Fruit fly (Drosophila melanogaster) whole organism, embryonic: Measurements from ENCODE around the gene PIG-C.

Experiments used
- CG10959 ChIP-seq: fragments of 200-800 bp; sonication (Bioruptor generic); IDR thresholded peaks from 2 replicates; pipeline ENCODE4 v1.3.6; 2022; ENCODE audit warnings: missing biosample characterization, missing genetic modification characterization
- CG16813 ChIP-seq: fragments of 200-800 bp; sonication (Bioruptor generic); IDR thresholded peaks from 3 replicates; pipeline ENCODE4 v1.3.6; 2022; ENCODE audit warnings: missing biosample characterization, missing genetic modification characterization; ENCODE audit not compliant: partially characterized antibody
- CG31441 ChIP-seq: fragments of 200-800 bp; sonication (Bioruptor generic); IDR thresholded peaks from 2 replicates; pipeline ENCODE4 v1.3.6; 2022; ENCODE audit warnings: missing biosample characterization, missing genetic modification characterization
- CG6272 ChIP-seq: fragments of 200-800 bp; sonication (Bioruptor generic); IDR thresholded peaks from 2 replicates; pipeline ENCODE4 v1.3.6; 2022; ENCODE audit warnings: missing biosample characterization, missing genetic modification characterization
- CG6689 ChIP-seq: fragments of 200-800 bp; sonication (Bioruptor generic); IDR thresholded peaks from 2 replicates; pipeline ENCODE4 v1.3.6; 2022; ENCODE audit warnings: missing biosample characterization, missing genetic modification characterization
- CG7357 ChIP-seq: fragments of 200-800 bp; sonication (Bioruptor generic); IDR thresholded peaks from 3 replicates; pipeline ENCODE4 v1.3.6; 2022; ENCODE audit warnings: missing biosample characterization, missing genetic modification characterization
- Mes4 ChIP-seq: fragments of 200-800 bp; sonication (Bioruptor generic); optimal IDR thresholded peaks from 2 replicates; lab custom pipeline; 2016; ENCODE audit warnings: missing biosample characterization, missing genetic modification characterization
- Sin3A ChIP-seq: fragments of >200 bp; optimal IDR thresholded peaks from 2 replicates; lab custom pipeline; 2018
- Xrp1 ChIP-seq: fragments of 200-800 bp; sonication (Bioruptor generic); IDR thresholded peaks from 2 replicates; pipeline ENCODE4 v1.3.6; 2022; ENCODE audit warnings: missing biosample characterization, missing genetic modification characterization
- cato ChIP-seq: fragments of 200-800 bp; sonication (Bioruptor generic); optimal IDR thresholded peaks from 2 replicates; lab custom pipeline; 2016; ENCODE audit warnings: missing biosample characterization, missing genetic modification characterization, borderline replicate concordance
- corto ChIP-seq: fragments of 200-800 bp; sonication (Bioruptor generic); optimal IDR thresholded peaks from 2 replicates; lab custom pipeline; 2016; ENCODE audit warnings: missing biosample characterization, mild to moderate bottlenecking, missing genetic modification characterization, moderate library complexity
- esg ChIP-seq: fragments of 200-800 bp; sonication (Bioruptor generic); conservative IDR thresholded peaks from 2 replicates; pipeline ENCODE4 v1.3.6; 2022; ENCODE audit warnings: missing biosample characterization, missing genetic modification characterization

DNA sequence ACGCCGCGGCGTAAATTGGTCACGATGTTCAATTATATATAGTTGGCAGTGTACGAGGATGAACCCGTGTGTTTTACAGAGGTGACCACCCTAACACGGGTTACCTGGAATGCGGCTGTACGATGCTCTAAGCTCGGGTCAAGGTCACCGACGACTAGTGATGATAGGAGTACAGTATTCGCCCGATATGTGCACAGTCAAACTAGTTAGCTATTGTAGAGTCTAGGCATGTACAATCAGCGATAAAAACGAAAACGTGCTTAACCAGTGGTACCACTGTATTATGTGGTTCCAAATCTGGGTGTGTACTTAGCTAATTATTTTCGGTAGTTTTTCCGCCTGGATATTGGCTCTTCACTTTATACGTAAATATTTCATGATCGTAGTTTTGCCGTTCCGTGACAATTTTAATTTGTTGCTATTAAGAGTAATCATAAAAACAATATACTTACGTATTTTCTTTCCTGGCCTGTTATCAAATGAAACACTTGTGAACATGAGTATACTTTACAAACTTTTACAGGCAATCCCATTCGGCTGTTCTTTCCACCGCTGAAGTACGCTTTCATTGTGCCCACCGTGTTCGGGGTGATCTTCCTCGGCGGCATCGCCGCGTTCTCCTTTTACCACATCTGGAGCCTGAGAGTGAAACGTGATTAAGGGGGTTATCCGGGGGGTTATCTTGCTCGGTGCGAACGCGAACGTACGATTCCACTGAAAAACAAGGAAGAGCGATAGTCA is 1.1 kb upstream of the PIG-C start:
- TF ChIP-seq CG10959 (no peak), CG31441 (GFP tag; lab: Robert Waterston, UW) (no peak), CG6689 (GFP tag; lab: Robert Waterston, UW) (no peak), CG7357 (0 out of 3 replicates have a peak, but pooled peaks have one; percentile 6), CG16813 (GFP tag; lab: Robert Waterston, UW) (no peak), Sin3A (no peak), cato (GFP tag; lab: Kevin White, UChicago) (no peak), Xrp1 (GFP tag; lab: Robert Waterston, UW) (no peak), esg (GFP tag; lab: Robert Waterston, UW) (no peak), CG6272 (no peak), corto (no peak), Mes4 (GFP tag; lab: Kevin White, UChicago) (no peak)
